Fruit fly (Drosophila melanogaster) S2 (cell line): Measurements from ENCODE around the gene Nmdmc.

ENCODE experiments used
- CG8478 ChIP-seq: fragments of >200 bp; optimal IDR thresholded peaks from 2 replicates; lab custom pipeline; 2018
- CTCF ChIP-seq, 2 experiments: fragments of >200 bp; optimal IDR thresholded peaks; 2 replicates each; lab custom pipeline; 2018

Nmdmc gene

DNA sequence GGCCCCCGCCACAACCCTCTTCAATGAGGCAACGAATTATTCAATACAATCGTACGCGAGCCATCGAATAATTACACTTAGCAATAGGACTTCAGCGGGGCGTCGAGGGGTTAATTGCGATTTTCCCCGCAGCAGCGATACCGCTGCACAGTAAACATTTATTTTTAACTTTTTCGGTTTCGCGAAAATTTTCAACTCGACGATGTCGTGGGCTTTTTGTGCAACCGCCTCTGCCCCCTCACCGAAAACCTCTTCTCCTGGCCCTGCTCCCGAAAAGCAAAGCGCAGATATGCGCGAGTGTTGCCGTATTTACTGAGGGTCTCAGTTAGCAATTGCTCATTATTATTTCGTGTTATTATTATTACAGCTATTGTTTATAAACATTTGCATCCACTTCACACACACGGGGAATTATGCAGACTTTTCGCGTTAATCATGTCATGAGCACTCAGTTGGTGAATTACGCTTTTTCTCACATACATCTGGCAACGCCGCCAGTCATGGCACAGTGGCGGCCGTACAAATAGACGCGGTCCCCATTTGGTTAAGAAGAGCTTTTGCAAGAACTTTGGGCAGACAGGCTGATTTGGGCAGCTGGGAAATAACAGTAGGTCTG, 36.5 kb downstream of the Nmdmc start:
- TF ChIP-seq CG8478 (lab: Kevin White, UChicago) (no peak), CTCF (optimal IDR thresholded peaks at IDR 0.05; lab: Kevin White, UChicago) (no peak)

- no peak for TF ChIP-seq CG8478 (lab: Kevin White, UChicago)
- no peak for TF ChIP-seq CTCF (optimal IDR thresholded peaks at IDR 0.05; lab: Kevin White, UChicago)
These were observed 38.6 kb downstream of the Nmdmc start for dm6 chr3R:9011708-9012107.

dm6 chr3R:9010695-9011094, 39.7 kb downstream of the Nmdmc start:
- no peak for TF ChIP-seq CTCF (optimal IDR thresholded peaks at IDR 0.05; lab: Kevin White, UChicago)

DNA sequence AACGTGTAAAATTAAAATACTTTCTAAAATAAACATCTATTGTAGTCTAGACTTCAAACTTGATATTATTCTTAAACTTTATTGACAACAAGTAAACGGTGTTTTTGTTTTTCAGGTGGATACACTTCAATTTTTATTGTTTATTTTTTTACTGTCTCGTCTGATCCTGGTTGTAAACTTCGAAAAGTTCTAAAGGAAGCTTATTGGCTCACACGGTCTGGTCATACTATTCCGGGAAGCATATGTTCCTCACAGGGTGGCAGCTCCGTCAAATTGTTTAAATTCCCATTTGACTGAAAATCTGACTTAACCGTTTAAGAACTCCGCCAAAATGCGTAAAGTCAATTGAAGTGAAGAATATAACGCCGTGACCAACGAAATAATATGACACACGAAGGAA, 42.2 kb downstream of the Nmdmc start, which contains the start of gene CG11983:
CG11983 (plus strand) TSS at position 120 of the 400 bp plus-strand sequence.
- TF ChIP-seq CG8478 (lab: Kevin White, UChicago): no peak
- TF ChIP-seq CTCF (optimal IDR thresholded peaks at IDR 0.05; lab: Kevin White, UChicago): no peak

- TF ChIP-seq CG8478 (lab: Kevin White, UChicago): no peak
- no peak for TF ChIP-seq CTCF (optimal IDR thresholded peaks at IDR 0.05; lab: Kevin White, UChicago)
These were observed 43.1 kb downstream of the Nmdmc start for dm6 chr3R:9007258-9007657.

- TF ChIP-seq CTCF (optimal IDR thresholded peaks at IDR 0.05; lab: Kevin White, UChicago): no peak
- no peak for TF ChIP-seq CG8478 (lab: Kevin White, UChicago)
These were observed 44.2 kb downstream of the Nmdmc start, which contains the start of the genes Prosbeta3 and Iru for dm6 chr3R:9006129-9006528. Gene Prosbeta3 (minus strand): TSS chr3R:9006226. Gene Iru (plus strand): TSS chr3R:9006456.

DNA sequence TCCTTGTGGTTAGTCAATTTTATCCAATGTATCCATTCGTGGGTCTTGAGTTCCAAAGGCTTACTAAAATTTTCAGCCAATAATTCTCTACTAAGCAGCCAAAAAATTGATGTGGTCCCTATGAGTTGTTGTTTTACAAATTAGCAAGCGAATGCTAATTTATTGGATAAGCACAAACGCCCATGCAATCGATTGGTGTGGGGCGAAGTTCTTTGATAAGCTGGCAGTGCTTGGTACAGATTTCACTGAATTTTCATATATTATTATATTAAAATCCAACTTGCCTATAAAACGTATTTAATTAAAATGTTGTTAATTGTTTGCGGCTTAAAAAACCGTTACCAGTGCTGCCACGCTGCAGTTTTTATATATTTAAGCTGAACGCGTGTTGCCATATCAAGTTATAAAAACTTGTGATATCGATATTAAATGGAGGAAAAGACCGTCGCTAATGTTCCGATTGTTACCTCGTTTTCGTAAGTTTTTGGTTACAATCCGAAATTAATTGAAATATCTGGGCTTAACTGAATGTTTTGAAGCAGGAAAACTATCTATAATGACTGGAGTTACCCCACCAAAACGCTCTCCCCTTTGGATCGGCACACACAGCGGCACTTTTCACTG, 46.6 kb downstream of the Nmdmc start, which contains the start of the genes CG31100 and CG11980:
CG31100 (minus strand) TSS at position 51 of the 624 bp plus-strand sequence.
CG11980 (plus strand) TSS at position 418 of the 624 bp plus-strand sequence.
- TF ChIP-seq CG8478 (lab: Kevin White, UChicago) (no peak), CTCF (optimal IDR thresholded peaks at IDR 0.05; lab: Kevin White, UChicago) (peak in 1 of 2 experiments; percentile 30)

DNA sequence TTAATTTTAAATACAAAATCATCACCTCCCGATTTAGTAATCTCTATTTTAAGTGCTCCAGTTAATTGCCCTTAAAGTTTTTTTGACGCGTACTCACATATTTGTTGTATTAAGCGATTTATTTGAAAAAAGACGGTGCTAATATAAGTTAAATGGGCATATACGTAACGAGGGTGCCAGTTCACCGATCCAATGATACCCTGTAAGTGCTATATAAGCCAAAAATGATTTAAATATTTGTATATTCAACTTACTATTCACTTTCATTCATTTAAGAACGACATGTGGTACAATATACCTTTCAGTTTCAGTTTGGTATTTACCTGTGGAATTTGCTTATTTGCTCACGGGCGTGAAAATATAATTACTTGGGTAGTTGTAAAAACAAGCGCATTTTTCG, 47.8 kb downstream of the Nmdmc start:
- TF ChIP-seq CG8478 (lab: Kevin White, UChicago): no peak
- TF ChIP-seq CTCF (optimal IDR thresholded peaks at IDR 0.05; lab: Kevin White, UChicago): no peak

- no peak for TF ChIP-seq CG8478 (lab: Kevin White, UChicago)
- no peak for TF ChIP-seq CTCF (optimal IDR thresholded peaks at IDR 0.05; lab: Kevin White, UChicago)
These were observed 48.6 kb downstream of the Nmdmc start for dm6 chr3R:9001720-9002240.

DNA sequence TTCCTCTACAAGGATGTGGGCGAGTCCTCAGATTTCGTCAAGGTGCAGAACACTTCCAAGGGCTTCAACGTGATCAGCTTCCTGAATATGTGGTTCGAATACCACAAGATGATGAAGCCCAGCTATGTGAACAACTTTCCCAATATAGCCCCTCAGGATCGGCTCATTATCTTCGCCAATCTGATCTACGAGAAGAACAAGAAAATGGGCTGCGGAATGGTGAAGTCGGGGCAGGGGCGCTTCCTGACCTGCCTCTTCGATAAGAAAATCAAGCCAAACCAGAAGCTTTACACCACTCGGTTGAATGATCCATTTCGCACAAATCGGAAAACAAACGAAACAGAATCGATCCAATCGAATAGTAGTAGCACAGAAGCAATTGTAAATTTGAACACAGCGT, 52.1 kb downstream of the Nmdmc start:
- TF ChIP-seq CG8478 (lab: Kevin White, UChicago) (no peak), CTCF (optimal IDR thresholded peaks at IDR 0.05; lab: Kevin White, UChicago) (no peak)

DNA sequence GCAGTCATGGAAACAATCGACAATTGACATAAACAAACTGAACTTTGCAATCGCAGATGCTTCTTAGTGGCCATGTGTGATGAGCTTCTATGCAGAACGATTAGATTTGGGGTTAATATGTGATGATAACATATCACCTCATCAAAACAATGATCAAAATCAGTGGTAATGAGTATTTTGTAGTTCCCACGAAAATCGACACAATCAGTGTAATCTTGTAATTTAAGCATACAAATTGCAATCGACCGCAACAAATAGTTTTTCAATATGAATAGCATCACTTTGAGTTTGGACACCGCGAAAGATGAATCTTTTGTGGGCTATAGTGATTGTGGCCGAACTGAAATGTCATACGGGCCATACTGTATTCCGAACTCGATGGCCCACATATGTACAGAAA, 53.0 kb downstream of the Nmdmc start, which contains the start of gene CG11977:
CG11977 (plus strand) TSS at position 301 of the 400 bp plus-strand sequence.
- no peak for TF ChIP-seq CG8478 (lab: Kevin White, UChicago)
- TF ChIP-seq CTCF (optimal IDR thresholded peaks at IDR 0.05; lab: Kevin White, UChicago): no peak

DNA sequence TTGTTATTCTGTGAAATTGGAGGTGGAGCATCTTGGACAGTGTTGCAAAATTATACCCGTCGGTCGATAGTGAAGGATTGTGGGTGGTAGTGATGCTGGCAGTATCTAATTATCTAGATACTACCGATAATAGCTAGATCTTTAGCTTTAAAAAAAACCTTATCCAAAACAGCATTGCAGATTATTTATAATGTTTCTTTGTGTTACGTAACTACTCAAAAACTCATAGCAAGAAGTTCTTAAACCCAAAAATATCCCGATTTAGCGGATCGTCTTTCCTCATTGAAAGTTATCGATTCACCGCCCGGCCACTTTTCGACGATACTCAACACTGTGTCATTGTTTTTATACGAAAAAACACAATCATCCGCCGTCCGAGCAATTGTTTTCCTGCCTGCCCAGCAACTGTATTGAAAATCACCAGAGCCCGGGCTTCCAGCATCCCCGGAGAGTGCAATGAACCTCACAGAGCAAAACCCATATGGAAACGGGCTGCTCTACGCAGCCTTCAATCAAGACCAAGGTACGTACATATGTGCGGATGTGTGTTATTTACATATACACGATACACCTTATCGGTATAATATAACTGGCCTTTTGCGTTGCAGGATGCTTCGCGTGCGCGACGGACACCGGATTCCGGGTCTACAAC, 57.3 kb downstream of the Nmdmc start, which contains the start of gene CG11975:
CG11975 (plus strand) TSS at position 326 of the 652 bp plus-strand sequence.
- peak in 1 of 2 experiments; percentile 14 for TF ChIP-seq CTCF (optimal IDR thresholded peaks at IDR 0.05; lab: Kevin White, UChicago)
- no peak for TF ChIP-seq CG8478 (lab: Kevin White, UChicago)
